Fruit fly (Drosophila melanogaster) S2 (cell line): ENCODE results near the gene Sry-beta.

Source experiments
- CG8478 ChIP-seq: fragments of >200 bp; optimal IDR thresholded peaks from 2 replicates; lab custom pipeline; 2018
- CTCF ChIP-seq, 2 experiments: fragments of >200 bp; optimal IDR thresholded peaks; 2 replicates each; lab custom pipeline; 2018

dm6 chr3R:30032281-30032680 lies 7.2 kb upstream of the Sry-beta start:
- no peak for TF ChIP-seq CG8478 (lab: Kevin White, UChicago)
- TF ChIP-seq CTCF (optimal IDR thresholded peaks at IDR 0.05; lab: Kevin White, UChicago), result no peak
